Worm (Caenorhabditis elegans) whole organism, L3 larva: ENCODE data around the gene Y39D8A.1.

Source experiments
- ama-1 ChIP-seq: fragments of 150-350 bp; optimal IDR thresholded peaks from 2 replicates; lab custom pipeline; 2018
- ceh-9 ChIP-seq: sonication (generic microtip); optimal IDR thresholded peaks from 2 replicates; lab custom pipeline; 2018; ENCODE audit warnings: missing biosample characterization, missing genetic modification characterization
- egl-27 ChIP-seq: sonication (generic microtip); optimal IDR thresholded peaks from 4 replicates; lab custom pipeline; 2017; ENCODE audit warnings: missing biosample characterization, missing genetic modification reagents, missing genetic modification characterization
- elt-2 ChIP-seq: sonication (generic microtip); optimal IDR thresholded peaks from 2 replicates; lab custom pipeline; 2016; ENCODE audit warnings: missing genetic modification reagents, mild to moderate bottlenecking, missing genetic modification characterization, missing compliant biosample characterization
- fkh-10 ChIP-seq: sonication (generic microtip); optimal IDR thresholded peaks from 2 replicates; lab custom pipeline; 2017; ENCODE audit warnings: missing biosample characterization, missing genetic modification reagents, missing genetic modification characterization
- fos-1 ChIP-seq: fragments of 150-350 bp; optimal IDR thresholded peaks from 2 replicates; lab custom pipeline; 2014; ENCODE audit warnings: missing biosample characterization, missing genetic modification characterization
- lin-39 ChIP-seq: fragments of 150-350 bp; optimal IDR thresholded peaks from 2 replicates; lab custom pipeline; 2018; ENCODE audit warnings: missing biosample characterization, missing genetic modification reagents, missing genetic modification characterization
- nhr-28 ChIP-seq: fragments of 150-350 bp; optimal IDR thresholded peaks from 2 replicates; lab custom pipeline; 2014; ENCODE audit warnings: missing biosample characterization, missing genetic modification characterization
- snpc-4 ChIP-seq: fragments of 150-350 bp; optimal IDR thresholded peaks from 2 replicates; lab custom pipeline; 2014; ENCODE audit warnings: missing biosample characterization, missing genetic modification characterization
- unc-39 ChIP-seq: sonication (generic microtip); optimal IDR thresholded peaks from 4 replicates; lab custom pipeline; 2017; ENCODE audit warnings: missing biosample characterization, missing genetic modification characterization
- unc-62 ChIP-seq: fragments of 150-350 bp; sonication (generic microtip); optimal IDR thresholded peaks from 4 replicates; lab custom pipeline; 2014; ENCODE audit warnings: missing biosample characterization, missing genetic modification reagents, missing genetic modification characterization

DNA sequence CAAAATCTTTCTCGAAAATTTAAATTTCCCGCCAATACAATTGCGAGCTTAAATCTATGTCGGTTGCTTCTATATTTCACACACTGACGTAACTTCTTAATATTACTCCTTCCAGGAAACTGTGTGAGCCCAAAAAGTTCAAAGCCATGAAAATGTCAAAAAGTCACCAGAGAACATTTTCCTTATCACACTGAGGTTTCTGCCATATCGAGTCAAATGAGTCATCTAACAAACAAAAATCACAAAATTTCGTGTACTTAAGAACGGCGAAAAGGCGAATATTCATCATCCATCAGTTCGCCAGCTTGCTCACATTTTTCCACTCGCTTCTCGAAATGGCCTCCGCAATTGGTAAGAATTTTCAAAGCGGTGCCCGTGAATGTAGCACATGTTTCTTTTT lies 31.2 kb downstream of the Y39D8A.1 start, which contains the start of gene M02H5.8:
- TF ChIP-seq unc-62 (no peak), elt-2 (tag; lab: Kevin White, UChicago) (peak; percentile 57), unc-39 (tag; lab: Kevin White, UChicago) (no peak), ceh-9 (tag; lab: Kevin White, UChicago) (no peak), lin-39 (tag; lab: Kevin White, UChicago) (no peak), ama-1 (lab: Kevin White, UChicago) (no peak), egl-27 (tag; lab: Kevin White, UChicago) (no peak), fos-1 (tag; lab: Kevin White, UChicago) (no peak), nhr-28 (tag; lab: Kevin White, UChicago) (no peak), snpc-4 (tag; lab: Kevin White, UChicago) (no peak), fkh-10 (GFP tag; lab: Kevin White, UChicago) (no peak)
